Worm (Caenorhabditis elegans) whole organism, young adult: ENCODE measurements around the gene C38H2.3.

Experiments
- F37B4.10 ChIP-seq: fragments of 200-800 bp; sonication (Bioruptor generic); IDR thresholded peaks from 2 replicates; pipeline ENCODE4 v1.3.6; 2022; ENCODE audit warnings: missing genetic modification characterization, missing compliant biosample characterization
- F52B5.7 ChIP-seq: sonication (generic microtip); optimal IDR thresholded peaks from 2 replicates; lab custom pipeline; 2016; ENCODE audit warnings: mild to moderate bottlenecking, missing genetic modification characterization, missing compliant biosample characterization
- ceh-27 ChIP-seq: fragments of 200-800 bp; sonication (Bioruptor generic); optimal IDR thresholded peaks from 2 replicates; lab custom pipeline; 2018; ENCODE audit warnings: mild to moderate bottlenecking, missing genetic modification characterization, moderate library complexity, missing compliant biosample characterization
- lsy-27 ChIP-seq: sonication (generic microtip); optimal IDR thresholded peaks from 2 replicates; lab custom pipeline; 2017; ENCODE audit warnings: missing genetic modification characterization, mild to moderate bottlenecking, missing compliant biosample characterization, antibody characterized with exemption, missing genotype, borderline replicate concordance; ENCODE audit not compliant: insufficient read depth
- tlf-1 ChIP-seq: fragments of 200-800 bp; sonication (Bioruptor generic); optimal IDR thresholded peaks from 2 replicates; lab custom pipeline; 2018; ENCODE audit warnings: mild to moderate bottlenecking, missing genetic modification characterization, missing compliant biosample characterization

- no peak for TF ChIP-seq F52B5.7 (tag; lab: Kevin White, UChicago)
- TF ChIP-seq ceh-27 (GFP tag; lab: Kevin White, UChicago) = no peak
- no peak for TF ChIP-seq lsy-27 (tag; lab: Kevin White, UChicago)
- no peak for TF ChIP-seq F37B4.10 (GFP tag; lab: Robert Waterston, UW)
- no peak for TF ChIP-seq tlf-1 (GFP tag; lab: Kevin White, UChicago)
Measured at ce11 chrIII:10421680-10422079, 35.3 kb upstream of the C38H2.3 start.
